Worm (Caenorhabditis elegans): ENCODE measurements around the gene osm-3.

Gene osm-3

DNA sequence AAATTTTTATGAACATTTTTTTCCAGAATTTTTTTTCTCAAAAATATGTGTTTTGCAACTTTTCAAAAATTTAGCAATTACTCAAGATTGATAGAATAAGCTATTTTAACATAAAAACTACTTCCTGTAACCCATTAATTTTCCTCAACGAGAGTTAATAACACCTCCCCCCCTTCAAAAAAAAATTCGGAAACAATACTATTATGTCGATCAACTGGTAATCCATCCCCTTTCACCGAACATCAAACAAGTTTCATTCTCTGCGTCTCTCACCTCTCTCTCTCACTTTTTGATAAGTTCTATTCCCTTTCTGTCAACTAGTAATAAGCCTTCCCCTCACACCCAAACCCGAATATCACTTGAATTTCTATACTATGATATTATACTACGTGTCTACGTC is 16.9 kb downstream of the osm-3 start, which contains the start of gene glct-6:
glct-6 (plus strand) TSS at position 301 of the 400 bp plus-strand sequence.
- TF ChIP-seq him-1 (tag; optimal IDR thresholded peaks at IDR 0.05) (no peak), W03F9.2 (tag; optimal IDR thresholded peaks at IDR 0.05) (no peak), dao-5 (tag; optimal IDR thresholded peaks at IDR 0.05) (no peak)

DNA sequence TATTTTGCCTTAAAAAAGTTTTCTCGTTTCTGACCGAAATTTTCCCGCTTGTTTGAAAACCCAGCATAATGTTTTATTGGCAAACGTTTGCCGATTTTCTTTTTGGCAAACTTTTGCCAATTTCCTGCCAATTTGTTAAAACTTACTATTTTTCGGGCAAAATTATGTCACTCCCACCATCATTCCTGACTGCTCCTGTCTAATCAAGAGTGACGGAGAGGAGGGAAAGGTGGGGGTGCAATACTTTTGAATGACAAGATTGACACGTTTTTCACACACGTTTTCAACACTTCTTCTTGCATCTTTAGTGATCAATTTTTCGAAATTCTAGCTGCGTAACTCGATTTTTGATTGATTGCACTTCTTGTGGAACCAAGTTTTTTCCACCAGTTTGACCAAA is 19.3 kb downstream of the osm-3 start:
- no peak for TF ChIP-seq dao-5 (tag; optimal IDR thresholded peaks at IDR 0.05)
- no peak for TF ChIP-seq W03F9.2 (tag; optimal IDR thresholded peaks at IDR 0.05)
- no peak for TF ChIP-seq him-1 (tag; optimal IDR thresholded peaks at IDR 0.05)

DNA sequence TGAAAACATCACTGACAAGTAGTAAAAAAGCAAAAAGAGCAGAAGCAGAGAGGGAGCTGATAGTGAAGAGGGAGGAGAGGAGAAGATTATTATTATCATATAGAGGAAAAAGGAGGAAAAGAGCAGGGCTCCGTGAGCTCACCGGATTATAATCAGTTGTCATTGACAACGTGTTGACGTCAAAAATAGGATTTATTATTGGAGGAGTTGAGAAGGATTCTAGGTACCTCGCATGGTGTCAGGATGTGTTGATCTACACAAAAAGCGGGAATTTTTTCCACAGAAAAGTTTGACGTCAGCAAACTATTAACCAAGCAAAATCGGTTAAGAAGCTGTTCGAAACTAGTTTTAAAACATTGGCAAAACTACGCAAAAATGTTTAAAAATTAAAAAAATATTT is 26.7 kb downstream of the osm-3 start:
- TF ChIP-seq him-1 (tag; optimal IDR thresholded peaks at IDR 0.05) (no peak), dao-5 (tag; optimal IDR thresholded peaks at IDR 0.05) (no peak), W03F9.2 (tag; optimal IDR thresholded peaks at IDR 0.05) (no peak)

DNA sequence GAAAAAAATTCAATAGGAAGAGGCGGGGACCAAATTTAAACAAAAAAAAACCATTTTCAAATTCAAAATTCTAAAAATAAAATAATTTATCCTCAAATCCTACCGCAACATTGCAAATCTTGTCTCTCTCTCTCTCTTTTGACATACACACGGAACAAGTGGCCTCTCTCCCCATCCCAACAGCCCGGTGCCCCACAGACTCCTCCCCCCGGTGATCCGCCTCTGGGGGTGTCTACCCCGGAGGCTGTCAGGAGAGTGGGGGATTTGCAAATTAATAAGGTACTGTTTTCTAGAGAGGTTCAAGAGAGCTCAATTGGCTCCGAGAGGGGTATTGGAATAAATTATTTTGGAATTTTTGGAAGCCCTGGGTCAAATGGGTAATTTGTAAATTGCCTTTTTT is 33.1 kb downstream of the osm-3 start:
- TF ChIP-seq W03F9.2 (tag; optimal IDR thresholded peaks at IDR 0.05) (no peak), him-1 (tag; optimal IDR thresholded peaks at IDR 0.05) (no peak), dao-5 (tag; optimal IDR thresholded peaks at IDR 0.05) (no peak)

DNA sequence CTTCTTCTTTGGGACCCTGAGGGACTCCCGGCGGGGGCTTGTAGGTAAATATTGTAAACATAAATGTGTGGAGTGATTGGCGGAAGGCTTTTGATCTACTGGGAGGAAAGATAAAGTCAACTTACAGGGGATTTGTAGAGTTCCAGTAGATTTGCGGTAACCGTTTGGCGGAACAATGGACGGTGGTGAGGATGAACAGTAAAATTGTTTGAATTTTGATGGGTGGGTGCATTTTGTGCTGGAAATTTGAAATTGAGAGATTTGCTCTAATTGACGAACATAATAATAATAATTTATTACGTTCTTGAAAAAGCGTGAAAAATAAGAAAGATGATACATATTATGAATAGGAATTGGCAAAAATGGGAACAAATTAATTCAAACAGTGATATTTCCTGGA is 34.3 kb downstream of the osm-3 start, which contains the start of gene vab-2:
vab-2 (minus strand) TSS at position 238 of the 400 bp plus-strand sequence.
- TF ChIP-seq him-1 (tag; optimal IDR thresholded peaks at IDR 0.05) (no peak), W03F9.2 (tag; optimal IDR thresholded peaks at IDR 0.05) (no peak), dao-5 (tag; optimal IDR thresholded peaks at IDR 0.05) (no peak)

DNA sequence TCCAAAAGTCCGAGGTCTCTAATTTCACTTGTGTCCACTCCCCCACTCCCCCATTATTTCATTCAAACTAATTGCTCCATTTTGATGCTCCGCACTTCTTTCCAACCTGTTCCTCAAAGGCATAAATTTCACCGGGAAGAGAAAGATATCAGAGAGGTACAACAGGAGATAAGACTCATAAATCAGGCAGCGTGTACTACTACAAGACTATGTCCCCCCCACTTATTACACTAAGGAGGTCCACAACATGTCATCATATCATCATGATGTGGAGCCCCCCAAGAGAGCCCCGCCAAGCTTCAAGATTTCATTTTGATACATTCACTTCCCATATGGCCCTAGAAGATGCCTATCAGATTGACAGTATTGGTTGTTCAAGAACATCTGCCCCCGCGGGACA is 35.4 kb downstream of the osm-3 start:
- TF ChIP-seq him-1 (tag; optimal IDR thresholded peaks at IDR 0.05) (no peak), dao-5 (tag; optimal IDR thresholded peaks at IDR 0.05) (no peak), W03F9.2 (tag; optimal IDR thresholded peaks at IDR 0.05) (no peak)

DNA sequence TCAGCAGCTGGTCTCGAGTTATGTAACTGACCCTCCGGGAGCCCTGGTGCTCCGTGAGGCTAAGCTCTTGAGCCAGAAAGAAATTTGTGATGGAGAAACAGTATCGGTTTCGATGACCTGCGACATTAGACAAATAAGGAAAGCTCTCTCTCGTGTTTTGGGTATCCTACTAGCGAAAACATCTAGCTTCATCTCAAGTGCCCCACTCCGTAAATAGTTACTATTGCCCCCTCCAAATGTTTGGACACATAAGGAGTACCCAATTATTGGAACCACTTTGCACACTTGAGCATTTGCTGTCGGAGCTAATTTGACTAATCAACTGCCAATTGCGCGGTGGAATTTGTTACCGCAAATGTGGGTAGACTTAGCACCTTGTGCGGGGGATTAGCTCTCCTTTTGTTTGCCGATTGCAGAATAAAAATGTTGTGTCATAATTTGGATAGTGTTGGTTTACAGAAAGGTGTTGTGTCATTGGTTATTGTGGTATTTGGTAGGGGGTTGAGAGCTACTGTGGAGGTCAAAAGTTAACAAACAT is 36.8 kb downstream of the osm-3 start:
- TF ChIP-seq him-1 (tag; optimal IDR thresholded peaks at IDR 0.05) (no peak), W03F9.2 (tag; optimal IDR thresholded peaks at IDR 0.05) (no peak), dao-5 (tag; optimal IDR thresholded peaks at IDR 0.05) (no peak)

DNA sequence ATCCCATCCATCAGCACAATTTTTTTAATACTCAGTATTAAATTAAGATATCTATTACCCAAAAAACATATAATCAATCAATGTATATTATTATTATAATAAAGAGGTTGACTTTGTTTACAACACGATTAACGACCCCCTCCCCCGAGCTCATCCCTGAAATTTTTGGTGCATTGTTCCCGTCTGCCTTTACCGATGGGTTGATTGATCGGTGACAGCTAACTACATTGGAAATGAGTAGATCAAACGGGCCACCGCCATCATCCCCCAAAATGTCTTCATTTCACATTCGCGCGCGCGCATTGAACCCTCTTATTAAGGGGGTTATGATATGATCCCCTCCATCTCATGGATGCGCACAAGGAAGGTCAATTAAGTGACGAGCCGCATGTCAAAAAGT is 41.0 kb downstream of the osm-3 start:
- TF ChIP-seq dao-5 (tag; optimal IDR thresholded peaks at IDR 0.05) (no peak), him-1 (tag; optimal IDR thresholded peaks at IDR 0.05) (no peak), W03F9.2 (tag; optimal IDR thresholded peaks at IDR 0.05) (no peak)

DNA sequence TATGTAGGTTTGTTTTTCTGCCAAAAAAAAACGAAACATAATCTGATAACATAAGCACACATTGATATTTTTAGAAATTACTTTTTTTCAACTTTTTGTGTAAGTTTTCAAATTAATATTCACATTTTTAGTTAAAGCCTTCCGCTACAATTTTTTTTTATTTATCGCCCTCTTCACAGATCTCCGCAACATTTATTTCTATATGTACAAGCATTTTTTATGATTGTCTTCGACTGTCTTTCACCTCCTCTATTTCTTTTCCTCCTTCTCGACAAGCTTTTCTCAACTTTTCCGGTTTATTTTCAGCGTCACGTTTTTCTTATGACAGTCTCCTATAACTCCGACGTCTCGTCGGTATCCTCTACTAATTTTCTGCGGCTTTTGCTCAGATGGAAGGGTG is 44.9 kb downstream of the osm-3 start, which contains the start of gene best-20:
best-20 (plus strand) TSS at position 301 of the 400 bp plus-strand sequence.
- TF ChIP-seq W03F9.2 (tag; optimal IDR thresholded peaks at IDR 0.05) (no peak), him-1 (tag; optimal IDR thresholded peaks at IDR 0.05) (no peak), dao-5 (tag; optimal IDR thresholded peaks at IDR 0.05) (no peak)

DNA sequence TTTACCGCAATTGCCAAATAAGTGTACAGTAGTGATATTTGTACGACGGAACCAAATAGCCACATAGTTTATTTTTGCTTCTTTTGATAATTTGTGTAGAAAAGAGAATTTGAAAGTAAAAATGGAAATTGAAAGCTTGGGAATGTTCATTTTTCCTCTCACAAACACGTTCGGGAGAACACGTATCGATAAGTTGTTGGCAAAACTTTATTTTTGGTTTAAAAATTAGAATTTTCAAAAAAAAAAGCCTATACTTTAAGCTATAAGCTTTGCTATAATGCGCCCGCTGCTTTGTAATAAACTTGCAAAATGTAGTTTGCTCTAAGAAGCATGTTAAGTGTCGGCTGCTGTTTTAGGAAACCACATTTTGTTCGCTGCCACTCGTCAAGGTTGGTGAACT is 45.5 kb downstream of the osm-3 start, which contains the start of gene Y37E11AR.7:
Y37E11AR.7 (minus strand) TSS at position 101 of the 400 bp plus-strand sequence.
- TF ChIP-seq him-1 (tag; optimal IDR thresholded peaks at IDR 0.05): no peak

DNA sequence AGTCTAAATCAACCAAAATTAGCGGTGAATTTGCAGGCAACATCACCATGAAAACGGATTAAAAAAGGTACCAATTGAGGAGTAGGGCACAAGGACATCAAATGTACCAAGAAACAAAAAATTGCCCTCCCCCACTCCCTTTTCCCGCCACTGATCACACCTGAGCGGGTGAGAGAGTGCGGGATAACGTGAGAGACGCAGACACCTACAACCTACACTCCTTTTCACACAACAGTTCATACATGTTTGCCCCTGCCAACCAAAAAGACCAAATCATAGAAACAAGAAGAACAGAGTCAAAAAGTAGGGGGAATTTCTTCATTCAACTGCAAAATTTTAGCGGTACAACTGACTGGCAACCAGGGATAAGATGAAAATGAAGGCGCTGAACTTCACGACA is 48.6 kb downstream of the osm-3 start:
- no peak for TF ChIP-seq dao-5 (tag; optimal IDR thresholded peaks at IDR 0.05)
- TF ChIP-seq him-1 (tag; optimal IDR thresholded peaks at IDR 0.05): no peak
- no peak for TF ChIP-seq W03F9.2 (tag; optimal IDR thresholded peaks at IDR 0.05)

DNA sequence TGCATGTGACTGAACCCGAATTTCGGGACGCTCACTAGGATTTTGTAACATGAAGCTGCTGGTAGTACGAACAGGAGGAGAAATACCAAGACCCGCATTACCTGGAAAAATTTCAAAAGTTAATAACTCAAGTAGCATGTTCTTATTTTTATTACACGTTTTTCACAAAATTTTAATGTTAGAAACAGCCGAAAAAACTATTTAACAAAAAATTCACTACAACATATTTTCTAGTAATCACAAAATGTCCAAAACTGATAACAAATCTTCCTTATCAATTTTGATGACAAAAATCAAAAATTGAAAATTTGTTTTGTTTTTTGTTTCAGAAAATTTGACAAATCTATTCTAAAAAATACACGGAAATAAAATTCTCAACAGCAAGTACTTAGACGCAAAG is 49.9 kb downstream of the osm-3 start, which contains the start of gene ugt-45:
ugt-45 (minus strand) TSS at position 101 of the 400 bp plus-strand sequence.
- no peak for TF ChIP-seq W03F9.2 (tag; optimal IDR thresholded peaks at IDR 0.05)
- no peak for TF ChIP-seq him-1 (tag; optimal IDR thresholded peaks at IDR 0.05)
- TF ChIP-seq dao-5 (tag; optimal IDR thresholded peaks at IDR 0.05): no peak
